Worm (Caenorhabditis elegans) whole organism, L4 larva: ENCODE measurements around the gene let-92.

ENCODE experiments used
- D1046.2 ChIP-seq: fragments of 200-800 bp; sonication (Bioruptor generic); IDR thresholded peaks from 2 replicates; pipeline ENCODE4 v1.3.6; 2022; ENCODE audit warnings: missing genetic modification characterization, missing compliant biosample characterization
- F10B5.3 ChIP-seq: sonication (generic microtip); optimal IDR thresholded peaks from 2 replicates; lab custom pipeline; 2016; ENCODE audit warnings: mild to moderate bottlenecking, missing genetic modification characterization, missing compliant biosample characterization
- F26F4.8 ChIP-seq: fragments of 200-800 bp; sonication (Bioruptor generic); conservative IDR thresholded peaks from 2 replicates; pipeline ENCODE4 v1.3.6; 2022; ENCODE audit warnings: missing genetic modification characterization, missing compliant biosample characterization
- F44E2.7 ChIP-seq: fragments of 200-800 bp; sonication (Bioruptor generic); IDR thresholded peaks from 2 replicates; pipeline ENCODE4 v2.1.2; 2022; ENCODE audit warnings: missing genetic modification characterization, missing compliant biosample characterization
- T20F7.1 ChIP-seq: fragments of 200-800 bp; sonication (Bioruptor generic); optimal IDR thresholded peaks from 2 replicates; lab custom pipeline; 2018; ENCODE audit warnings: mild to moderate bottlenecking, missing genetic modification characterization, missing compliant biosample characterization
- Y75B8A.6 ChIP-seq: fragments of 200-800 bp; sonication (Bioruptor generic); IDR thresholded peaks from 2 replicates; pipeline ENCODE4 v1.3.6; 2022; ENCODE audit warnings: missing genetic modification reagents, missing genetic modification characterization, missing compliant biosample characterization
- ZK337.2 ChIP-seq: fragments of 200-800 bp; sonication (Bioruptor generic); IDR thresholded peaks from 2 replicates; pipeline ENCODE4 v1.3.6; 2022; ENCODE audit warnings: missing genetic modification reagents, missing genetic modification characterization, missing compliant biosample characterization
- ama-1 ChIP-seq: fragments of 150-350 bp; optimal IDR thresholded peaks from 2 replicates; lab custom pipeline; 2014; ENCODE audit warnings: inconsistent platforms, mixed read lengths
- ceh-20 ChIP-seq: fragments of 200-800 bp; sonication (Bioruptor generic); IDR thresholded peaks from 2 replicates; pipeline ENCODE4 v1.3.6; 2022; ENCODE audit warnings: missing genetic modification reagents, missing genetic modification characterization, missing compliant biosample characterization
- ceh-28 ChIP-seq: fragments of 150-350 bp; optimal IDR thresholded peaks from 2 replicates; lab custom pipeline; 2014; ENCODE audit warnings: missing biosample characterization, missing genetic modification reagents, missing genetic modification characterization
- ceh-44 ChIP-seq: fragments of 200-800 bp; sonication (Bioruptor generic); IDR thresholded peaks from 2 replicates; pipeline ENCODE4 v1.3.6; 2022; ENCODE audit warnings: missing genetic modification reagents, missing genetic modification characterization, missing compliant biosample characterization
- ceh-62 ChIP-seq: sonication (generic microtip); optimal IDR thresholded peaks from 2 replicates; lab custom pipeline; 2017; ENCODE audit warnings: missing biosample characterization, missing genetic modification characterization
- ceh-82 ChIP-seq: sonication (generic microtip); optimal IDR thresholded peaks from 2 replicates; lab custom pipeline; 2017; ENCODE audit warnings: missing biosample characterization, missing genetic modification characterization
- ctbp-1 ChIP-seq: fragments of 200-800 bp; sonication (Bioruptor generic); IDR thresholded peaks from 2 replicates; pipeline ENCODE4 v1.3.6; 2022; ENCODE audit warnings: missing genetic modification reagents, missing genetic modification characterization, missing compliant biosample characterization
- daf-16 ChIP-seq, 3 experiments: sonication (generic microtip); optimal IDR thresholded peaks; 2 replicates each; lab custom pipeline; 2016 to 2017; ENCODE audit warnings: missing genetic modification characterization in 3 of 3, missing genetic modification reagents in 3 of 3, mild to moderate bottlenecking in 2 of 3, missing compliant biosample characterization in 2 of 3, missing biosample characterization in 1 of 3, moderate library complexity in 1 of 3
- daf-19 ChIP-seq: fragments of 200-800 bp; sonication (Bioruptor generic); conservative IDR thresholded peaks from 2 replicates; pipeline ENCODE4 v1.3.6; 2022; ENCODE audit warnings: missing genetic modification characterization, missing compliant biosample characterization
- dmd-6 ChIP-seq: fragments of 200-800 bp; sonication (Bioruptor generic); IDR thresholded peaks from 2 replicates; pipeline ENCODE4 v1.3.6; 2022; ENCODE audit warnings: missing genetic modification reagents, missing genetic modification characterization, missing compliant biosample characterization
- dpl-1 ChIP-seq: fragments of 150-350 bp; optimal IDR thresholded peaks from 2 replicates; lab custom pipeline; 2014; ENCODE audit warnings: missing biosample characterization, missing genetic modification reagents, missing genetic modification characterization
- egl-43 ChIP-seq: fragments of 200-800 bp; sonication (Bioruptor generic); IDR thresholded peaks from 2 replicates; pipeline ENCODE4 v1.3.6; 2022; ENCODE audit warnings: missing genetic modification reagents, missing genetic modification characterization, missing compliant biosample characterization
- gei-8 ChIP-seq: fragments of 200-800 bp; sonication (Bioruptor generic); optimal IDR thresholded peaks from 2 replicates; lab custom pipeline; 2018; ENCODE audit warnings: mild to moderate bottlenecking, missing genetic modification characterization, missing compliant biosample characterization
- hif-1 ChIP-seq, 2 experiments: sonication (generic microtip); optimal IDR thresholded peaks; 2 replicates each; lab custom pipeline; 2016 to 2017; ENCODE audit warnings: missing compliant biosample characterization in 2 of 2, missing genetic modification characterization in 2 of 2, missing genetic modification reagents in 2 of 2, missing genotype in 2 of 2, mild to moderate bottlenecking in 1 of 2
- hmg-1.1 ChIP-seq: fragments of 200-800 bp; sonication (Bioruptor generic); IDR thresholded peaks from 2 replicates; pipeline ENCODE4 v1.3.6; 2022; ENCODE audit warnings: missing genetic modification reagents, missing genetic modification characterization, missing compliant biosample characterization
- lim-7 ChIP-seq: fragments of 200-800 bp; sonication (Bioruptor generic); IDR thresholded peaks from 2 replicates; pipeline ENCODE4 v1.3.6; 2022; ENCODE audit warnings: missing genetic modification characterization, missing compliant biosample characterization
- lin-1 ChIP-seq: fragments of 200-800 bp; sonication (Bioruptor generic); IDR thresholded peaks from 2 replicates; pipeline ENCODE4 v1.3.6; 2022; ENCODE audit warnings: missing genetic modification reagents, missing genetic modification characterization, missing compliant biosample characterization
- lin-13 ChIP-seq: fragments of 150-350 bp; optimal IDR thresholded peaks from 2 replicates; lab custom pipeline; 2014; ENCODE audit warnings: missing biosample characterization, missing genetic modification reagents, missing genetic modification characterization
- lin-38 ChIP-seq: fragments of 200-800 bp; sonication (Bioruptor generic); IDR thresholded peaks from 2 replicates; pipeline ENCODE4 v1.3.6; 2022; ENCODE audit warnings: missing genetic modification reagents, missing genetic modification characterization, missing compliant biosample characterization
- lir-3 ChIP-seq: sonication (generic microtip); optimal IDR thresholded peaks from 2 replicates; lab custom pipeline; 2016; ENCODE audit warnings: mild to moderate bottlenecking, missing genetic modification characterization, missing compliant biosample characterization
- lsy-2 ChIP-seq, 2 experiments: fragments of 150-350 bp in 1 of 2; sonication (generic microtip) in 1 of 2; optimal IDR thresholded peaks; 2 replicates each; lab custom pipeline; 2014 to 2017; ENCODE audit warnings: missing biosample characterization in 2 of 2, missing genetic modification characterization in 2 of 2
- mep-1 ChIP-seq: fragments of 150-350 bp; sonication (generic microtip); optimal IDR thresholded peaks from 3 replicates; lab custom pipeline; 2014; ENCODE audit warnings: missing biosample characterization, missing genetic modification characterization
- mes-2 ChIP-seq: sonication (generic microtip); optimal IDR thresholded peaks from 2 replicates; lab custom pipeline; 2016; ENCODE audit warnings: missing genotype, mild to moderate bottlenecking, missing genetic modification characterization, missing compliant biosample characterization; ENCODE audit not compliant: poor library complexity, severe bottlenecking
- mxl-3 ChIP-seq: fragments of 200-800 bp; sonication (Bioruptor generic); optimal IDR thresholded peaks from 2 replicates; lab custom pipeline; 2018; ENCODE audit warnings: mild to moderate bottlenecking, missing genetic modification characterization, missing compliant biosample characterization
- nhr-10 ChIP-seq: fragments of 150-350 bp; optimal IDR thresholded peaks from 2 replicates; lab custom pipeline; 2014; ENCODE audit warnings: missing biosample characterization, missing genetic modification characterization
- nhr-237 ChIP-seq: sonication (generic microtip); optimal IDR thresholded peaks from 2 replicates; lab custom pipeline; 2017; ENCODE audit warnings: missing biosample characterization, missing genetic modification characterization
- nhr-25 ChIP-seq: sonication (generic microtip); optimal IDR thresholded peaks from 2 replicates; lab custom pipeline; 2017; ENCODE audit warnings: missing genetic modification characterization, mild to moderate bottlenecking, missing compliant biosample characterization, antibody characterized with exemption, moderate library complexity, borderline replicate concordance; ENCODE audit not compliant: insufficient read depth
- nhr-28 ChIP-seq: fragments of 150-350 bp; optimal IDR thresholded peaks from 2 replicates; lab custom pipeline; 2014; ENCODE audit warnings: missing biosample characterization, missing genetic modification characterization
- nhr-48 ChIP-seq: sonication (generic microtip); optimal IDR thresholded peaks from 2 replicates; lab custom pipeline; 2016; ENCODE audit warnings: mild to moderate bottlenecking, missing genetic modification characterization, missing compliant biosample characterization
- nhr-6 ChIP-seq: fragments of 150-350 bp; optimal IDR thresholded peaks from 2 replicates; lab custom pipeline; 2014; ENCODE audit warnings: missing biosample characterization, missing genetic modification characterization
- nhr-76 ChIP-seq: fragments of 150-350 bp; optimal IDR thresholded peaks from 2 replicates; lab custom pipeline; 2014; ENCODE audit warnings: missing biosample characterization, missing genetic modification characterization
- nhr-77 ChIP-seq: fragments of 150-350 bp; optimal IDR thresholded peaks from 2 replicates; lab custom pipeline; 2014; ENCODE audit warnings: missing biosample characterization, missing genetic modification characterization
- php-3 ChIP-seq: fragments of 200-800 bp; sonication (Bioruptor generic); IDR thresholded peaks from 2 replicates; pipeline ENCODE4 v1.3.6; 2022; ENCODE audit warnings: missing genetic modification reagents, missing genetic modification characterization, missing compliant biosample characterization
- pqm-1 ChIP-seq: sonication (generic microtip); optimal IDR thresholded peaks from 2 replicates; lab custom pipeline; 2017; ENCODE audit warnings: missing biosample characterization, missing genetic modification characterization
- rbr-2 ChIP-seq: sonication (generic microtip); optimal IDR thresholded peaks from 2 replicates; lab custom pipeline; 2016; ENCODE audit warnings: missing genotype, missing genetic modification characterization, missing compliant biosample characterization
- sdz-12 ChIP-seq: fragments of 200-800 bp; sonication (Bioruptor generic); optimal IDR thresholded peaks from 2 replicates; lab custom pipeline; 2018; ENCODE audit warnings: mild to moderate bottlenecking, missing genetic modification characterization, missing compliant biosample characterization
- set-16 ChIP-seq: fragments of 200-800 bp; sonication (Bioruptor generic); IDR thresholded peaks from 2 replicates; pipeline ENCODE4 v1.3.6; 2022; ENCODE audit warnings: missing genetic modification reagents, missing genetic modification characterization, missing compliant biosample characterization
- skn-1 ChIP-seq: fragments of 150-350 bp; optimal IDR thresholded peaks from 2 replicates; lab custom pipeline; 2014; ENCODE audit warnings: missing biosample characterization, missing genetic modification characterization
- snpc-1.2 ChIP-seq: fragments of 200-800 bp; sonication (Bioruptor generic); IDR thresholded peaks from 2 replicates; pipeline ENCODE4 v1.3.6; 2022; ENCODE audit warnings: missing genetic modification reagents, missing genetic modification characterization, missing compliant biosample characterization
- unc-39 ChIP-seq: sonication (generic microtip); optimal IDR thresholded peaks from 2 replicates; lab custom pipeline; 2017; ENCODE audit warnings: missing biosample characterization, missing genetic modification characterization
- vab-7 ChIP-seq: fragments of 200-800 bp; sonication (Bioruptor generic); IDR thresholded peaks from 2 replicates; pipeline ENCODE4 v1.3.6; 2022; ENCODE audit warnings: missing genetic modification reagents, missing genetic modification characterization, missing compliant biosample characterization
- zfp-3 ChIP-seq: fragments of 200-800 bp; sonication (Bioruptor generic); conservative IDR thresholded peaks from 2 replicates; pipeline ENCODE4 v1.3.6; 2022; ENCODE audit warnings: missing genetic modification reagents, missing genetic modification characterization, missing compliant biosample characterization
- zip-2 ChIP-seq: fragments of 150-350 bp; optimal IDR thresholded peaks from 2 replicates; lab custom pipeline; 2014; ENCODE audit warnings: missing biosample characterization, missing genetic modification characterization

The let-92 gene

ce11 chrIV:11820067-11820913 lies 38.0 kb upstream of the let-92 start (continued):
- no peak for TF ChIP-seq ceh-44
- no peak for TF ChIP-seq ceh-20 (GFP tag; lab: Robert Waterston, UW)
- TF ChIP-seq vab-7 (GFP tag; lab: Robert Waterston, UW), result no peak
- no peak for TF ChIP-seq nhr-237
- no peak for TF ChIP-seq unc-39 (tag; lab: Kevin White, UChicago)
- TF ChIP-seq lir-3 (tag; lab: Kevin White, UChicago), result no peak
- no peak for TF ChIP-seq Y75B8A.6 (GFP tag; lab: Robert Waterston, UW)
- peak; percentile 33; the same call in 1 of the 2 replicates for TF ChIP-seq lin-1 (GFP tag; lab: Robert Waterston, UW)
- 0 out of 2 replicates have a peak, but pooled peaks have one; percentile 33 for TF ChIP-seq ctbp-1 (GFP tag; lab: Robert Waterston, UW)
- no peak for TF ChIP-seq nhr-48
- no peak; the same call in 1 of the 2 replicates for TF ChIP-seq zfp-3
- TF ChIP-seq gei-8 (GFP tag; lab: Kevin White, UChicago), result no peak
- no peak for TF ChIP-seq ceh-28 (tag; lab: Kevin White, UChicago)
- TF ChIP-seq ceh-82 (tag; lab: Kevin White, UChicago), result no peak
- no peak for TF ChIP-seq sdz-12 (GFP tag; lab: Kevin White, UChicago)
- no peak for TF ChIP-seq ceh-62
- no peak for TF ChIP-seq zip-2 (tag; lab: Kevin White, UChicago)
- TF ChIP-seq dmd-6 (GFP tag; lab: Robert Waterston, UW), result no peak; the same call in 1 of the 2 replicates
- no peak for TF ChIP-seq D1046.2 (GFP tag; lab: Robert Waterston, UW)
- TF ChIP-seq lim-7 (GFP tag; lab: Robert Waterston, UW), result no peak
- no peak for TF ChIP-seq mep-1 (tag; lab: Kevin White, UChicago)
- no peak for TF ChIP-seq F10B5.3 (tag; lab: Kevin White, UChicago)
- TF ChIP-seq daf-19 (GFP tag; lab: Robert Waterston, UW), result no peak
- TF ChIP-seq nhr-25 (tag; lab: Kevin White, UChicago), result no peak
- no peak for TF ChIP-seq hmg-1.1 (GFP tag; lab: Robert Waterston, UW)
- no peak for TF ChIP-seq set-16 (GFP tag; lab: Robert Waterston, UW)
- TF ChIP-seq ZK337.2 (GFP tag; lab: Robert Waterston, UW), result no peak
- no peak for TF ChIP-seq hif-1 (tag; optimal IDR thresholded peaks at IDR 0.05; lab: Kevin White, UChicago)
- TF ChIP-seq rbr-2 (tag; lab: Kevin White, UChicago), result peak; percentile 42
- TF ChIP-seq nhr-76 (tag; lab: Kevin White, UChicago), result no peak
- no peak for TF ChIP-seq pqm-1 (tag; lab: Kevin White, UChicago)
- TF ChIP-seq nhr-10 (tag; lab: Kevin White, UChicago), result no peak
- peak; percentile 39 for TF ChIP-seq T20F7.1
- no peak for TF ChIP-seq nhr-28
- no peak for TF ChIP-seq skn-1
- no peak for TF ChIP-seq nhr-77 (tag; lab: Kevin White, UChicago)
- peak; percentile 82 for TF ChIP-seq ama-1
- peak in 1 of 2 experiments; percentile 2 for TF ChIP-seq lsy-2 (tag; optimal IDR thresholded peaks at IDR 0.05; lab: Kevin White, UChicago)
- no peak for TF ChIP-seq daf-16 (GFP tag; optimal IDR thresholded peaks at IDR 0.05; lab: Kevin White, UChicago)
- TF ChIP-seq daf-16 (tag; optimal IDR thresholded peaks at IDR 0.05; lab: Kevin White, UChicago), result no peak
- TF ChIP-seq F26F4.8, result no peak
- TF ChIP-seq mxl-3 (GFP tag; lab: Kevin White, UChicago), result no peak
- no peak for TF ChIP-seq egl-43 (GFP tag; lab: Robert Waterston, UW)
- no peak for TF ChIP-seq nhr-6 (tag; lab: Kevin White, UChicago)
- TF ChIP-seq lin-38 (GFP tag; lab: Robert Waterston, UW), result peak; percentile 47
- no peak for TF ChIP-seq F44E2.7
- TF ChIP-seq snpc-1.2 (GFP tag; lab: Robert Waterston, UW), result peak; percentile 61
- TF ChIP-seq mes-2 (tag; lab: Kevin White, UChicago), result peak; percentile 31
- TF ChIP-seq dpl-1 (GFP tag; lab: Kevin White, UChicago), result no peak
- TF ChIP-seq lin-13 (GFP tag; lab: Kevin White, UChicago), result peak; percentile 44
- no peak for TF ChIP-seq php-3 (GFP tag; lab: Robert Waterston, UW)
